Worm (Caenorhabditis elegans): ENCODE results near the gene F22E5.1.

F22E5.1 gene

ce11 chrII:2695079-2695478, 21.5 kb downstream of the F22E5.1 start:
- TF ChIP-seq fkh-10 (GFP tag; optimal IDR thresholded peaks at IDR 0.05) = peak; percentile 56
- no peak for TF ChIP-seq nhr-28 (tag; optimal IDR thresholded peaks at IDR 0.05)
- no peak for TF ChIP-seq elt-3 (tag; optimal IDR thresholded peaks at IDR 0.05)

- TF ChIP-seq skn-1 (tag; optimal IDR thresholded peaks at IDR 0.05) (no peak), nfya-1 (tag; optimal IDR thresholded peaks at IDR 0.05; ENCODE audit: insufficient read depth) (no peak), nhr-23 (tag; optimal IDR thresholded peaks at IDR 0.05) (no peak), elt-1 (tag; optimal IDR thresholded peaks at IDR 0.05) (no peak), aly-2 (tag; optimal IDR thresholded peaks at IDR 0.05) (no peak), lin-15B (tag; optimal IDR thresholded peaks at IDR 0.05) (no peak), nhr-28 (tag; optimal IDR thresholded peaks at IDR 0.05) (no peak), unc-39 (tag; optimal IDR thresholded peaks at IDR 0.05) (no peak), pqm-1 (tag; optimal IDR thresholded peaks at IDR 0.05) (no peak), ceh-28 (tag; optimal IDR thresholded peaks at IDR 0.05) (no peak), lin-39 (tag; optimal IDR thresholded peaks at IDR 0.05) (no peak), nhr-237 (tag; optimal IDR thresholded peaks at IDR 0.05) (no peak), lsy-12 (tag; optimal IDR thresholded peaks at IDR 0.05) (no peak), nhr-12 (tag; optimal IDR thresholded peaks at IDR 0.05) (no peak), egl-27 (tag; optimal IDR thresholded peaks at IDR 0.05) (no peak), daf-12 (tag; optimal IDR thresholded peaks at IDR 0.05) (no peak), nhr-77 (tag; optimal IDR thresholded peaks at IDR 0.05) (no peak)
Observed at ce11 chrII:2698378-2698777, 24.8 kb downstream of the F22E5.1 start, which contains the start of gene sri-62. sri-62 (minus strand) TSS chrII:2698478.

- TF ChIP-seq nhr-76 (tag; optimal IDR thresholded peaks at IDR 0.05) (no peak), elt-3 (tag; optimal IDR thresholded peaks at IDR 0.05) (no peak), zag-1 (tag; optimal IDR thresholded peaks at IDR 0.05) (no peak), nhr-67 (tag; optimal IDR thresholded peaks at IDR 0.05) (no peak), lsy-12 (tag; optimal IDR thresholded peaks at IDR 0.05) (no peak), lin-15B (tag; optimal IDR thresholded peaks at IDR 0.05) (no peak), pqm-1 (tag; optimal IDR thresholded peaks at IDR 0.05) (no peak), fkh-2 (tag; optimal IDR thresholded peaks at IDR 0.05) (no peak), mml-1 (tag; optimal IDR thresholded peaks at IDR 0.05) (no peak), nhr-11 (tag; optimal IDR thresholded peaks at IDR 0.05) (no peak), nhr-28 (tag; optimal IDR thresholded peaks at IDR 0.05) (no peak), unc-39 (tag; optimal IDR thresholded peaks at IDR 0.05) (no peak), ama-1 (optimal IDR thresholded peaks at IDR 0.05) (no peak), pha-4 (tag; optimal IDR thresholded peaks at IDR 0.05) (no peak), nhr-12 (tag; optimal IDR thresholded peaks at IDR 0.05) (no peak)
Observed at ce11 chrII:2700229-2700628, 26.7 kb downstream of the F22E5.1 start, which contains the start of gene sri-61. sri-61 (minus strand) TSS chrII:2700329.

- TF ChIP-seq unc-39 (tag; optimal IDR thresholded peaks at IDR 0.05) (no peak), nfya-1 (tag; optimal IDR thresholded peaks at IDR 0.05; ENCODE audit: insufficient read depth) (no peak), lsy-12 (tag; optimal IDR thresholded peaks at IDR 0.05) (no peak), nhr-12 (tag; optimal IDR thresholded peaks at IDR 0.05) (no peak), snpc-4 (tag; optimal IDR thresholded peaks at IDR 0.05) (no peak), fos-1 (tag; optimal IDR thresholded peaks at IDR 0.05) (no peak), nhr-25 (tag; optimal IDR thresholded peaks at IDR 0.05) (no peak), hmg-11 (tag; optimal IDR thresholded peaks at IDR 0.05) (no peak)
Observed at ce11 chrII:2702757-2703156, 29.2 kb downstream of the F22E5.1 start, which contains the start of gene sri-60. sri-60 (minus strand) TSS chrII:2702857.

ce11 chrII:2705200-2705599, 31.6 kb downstream of the F22E5.1 start, which contains the start of gene srh-128:
srh-128 (minus strand) TSS chrII:2705300.
- no peak for TF ChIP-seq ztf-4 (tag; optimal IDR thresholded peaks at IDR 0.05)
- no peak for TF ChIP-seq nhr-77 (tag; optimal IDR thresholded peaks at IDR 0.05)
- no peak for TF ChIP-seq eor-1 (tag; optimal IDR thresholded peaks at IDR 0.05)
- no peak for TF ChIP-seq nhr-76 (tag; optimal IDR thresholded peaks at IDR 0.05)
- no peak for TF ChIP-seq snpc-4 (tag; optimal IDR thresholded peaks at IDR 0.05)
- TF ChIP-seq R02D3.7 (tag; optimal IDR thresholded peaks at IDR 0.05) = no peak
- TF ChIP-seq nhr-28 (tag; optimal IDR thresholded peaks at IDR 0.05) = no peak
- TF ChIP-seq tbx-2 (tag; optimal IDR thresholded peaks at IDR 0.05) = no peak
- no peak for TF ChIP-seq nhr-23 (tag; optimal IDR thresholded peaks at IDR 0.05)
- TF ChIP-seq zag-1 (tag; optimal IDR thresholded peaks at IDR 0.05) = no peak
- no peak for TF ChIP-seq elt-2 (tag; optimal IDR thresholded peaks at IDR 0.05)
- no peak for TF ChIP-seq pha-4 (tag; optimal IDR thresholded peaks at IDR 0.05)
- no peak for TF ChIP-seq nhr-237 (tag; optimal IDR thresholded peaks at IDR 0.05)
- TF ChIP-seq elt-1 (tag; optimal IDR thresholded peaks at IDR 0.05) = no peak
- no peak for TF ChIP-seq nfya-1 (tag; optimal IDR thresholded peaks at IDR 0.05; ENCODE audit: insufficient read depth)
- TF ChIP-seq nhr-43 (tag; optimal IDR thresholded peaks at IDR 0.05; ENCODE audit: poor library complexity, severe bottlenecking) = no peak
- no peak for TF ChIP-seq fkh-10 (GFP tag; optimal IDR thresholded peaks at IDR 0.05)
- no peak for TF ChIP-seq egl-5 (tag; optimal IDR thresholded peaks at IDR 0.05)
- TF ChIP-seq jun-1 (tag; optimal IDR thresholded peaks at IDR 0.05) = no peak
